Worm (Caenorhabditis elegans): Measurements from ENCODE around the gene C27A7.5.

Gene C27A7.5

DNA sequence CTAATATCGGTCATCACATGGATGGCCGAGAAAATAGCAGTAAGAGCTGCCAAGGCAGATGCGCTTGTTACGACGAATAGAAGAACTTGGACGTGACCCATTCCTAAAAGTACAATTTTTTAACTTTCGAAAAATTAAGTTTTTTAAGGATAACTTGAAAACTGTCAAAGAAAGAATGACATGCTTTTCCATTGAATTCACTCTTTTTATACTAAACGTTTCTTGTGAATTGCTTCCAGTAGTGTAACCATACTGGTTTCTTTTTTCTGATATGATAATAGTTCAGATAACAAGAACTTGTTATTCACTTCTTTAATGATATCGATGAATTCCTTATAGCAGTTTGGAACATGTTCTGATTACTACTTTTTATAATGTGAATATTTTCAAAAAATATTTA is 5.5 kb upstream of the C27A7.5 start, which contains the start of gene col-37:
Gene col-37, minus strand, starts transcription at position 101 of the 400 bp plus-strand sequence.
- no peak for TF ChIP-seq eyg-1 (tag; optimal IDR thresholded peaks at IDR 0.05)
- TF ChIP-seq K02D7.2 (tag; optimal IDR thresholded peaks at IDR 0.05), result no peak
- TF ChIP-seq ceh-24 (tag; optimal IDR thresholded peaks at IDR 0.05), result no peak
- no peak for TF ChIP-seq fkh-6 (tag; optimal IDR thresholded peaks at IDR 0.05)
- no peak for TF ChIP-seq pag-3 (tag; optimal IDR thresholded peaks at IDR 0.05; ENCODE audit: borderline replicate concordance)
- TF ChIP-seq ceh-30 (tag; optimal IDR thresholded peaks at IDR 0.05), result no peak
- TF ChIP-seq ttx-3 (tag; optimal IDR thresholded peaks at IDR 0.05), result no peak
- TF ChIP-seq dve-1 (tag; optimal IDR thresholded peaks at IDR 0.05), result no peak
- TF ChIP-seq unc-55 (GFP tag; optimal IDR thresholded peaks at IDR 0.05), result no peak

DNA sequence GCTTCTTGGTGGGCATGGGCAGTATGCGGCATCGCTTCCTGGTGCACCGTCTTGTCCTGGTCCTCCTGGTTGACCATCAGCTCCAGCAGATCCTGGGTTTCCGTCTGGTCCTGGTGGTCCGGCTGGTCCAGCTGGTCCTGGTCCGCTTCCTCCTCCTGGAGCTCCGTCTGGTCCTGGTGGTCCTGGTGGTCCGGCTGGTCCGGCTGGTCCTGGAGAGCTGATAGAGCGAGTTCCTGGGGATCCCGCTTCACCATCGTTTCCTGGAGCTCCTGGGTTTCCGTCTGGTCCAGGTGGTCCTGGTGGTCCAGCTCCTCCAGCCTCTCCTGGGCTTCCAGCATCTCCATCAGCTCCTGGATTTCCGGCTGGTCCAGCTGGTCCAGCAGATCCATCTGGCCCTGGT is 4.9 kb upstream of the C27A7.5 start:
- TF ChIP-seq ceh-22 (tag; optimal IDR thresholded peaks at IDR 0.05), result no peak
- TF ChIP-seq unc-55 (GFP tag; optimal IDR thresholded peaks at IDR 0.05), result no peak
- peak; percentile 18 for TF ChIP-seq elt-4 (tag; optimal IDR thresholded peaks at IDR 0.05)
- TF ChIP-seq ceh-31 (tag; optimal IDR thresholded peaks at IDR 0.05), result no peak
- peak; percentile 9 for TF ChIP-seq dmd-4 (tag; optimal IDR thresholded peaks at IDR 0.05; ENCODE audit: borderline replicate concordance)
- TF ChIP-seq C08G9.2 (tag; optimal IDR thresholded peaks at IDR 0.05), result peak; percentile 32
- peak; percentile 33 for TF ChIP-seq mec-3 (tag; optimal IDR thresholded peaks at IDR 0.05; ENCODE audit: borderline replicate concordance)
- TF ChIP-seq ceh-48 (tag; optimal IDR thresholded peaks at IDR 0.05), result no peak
- no peak for TF ChIP-seq elt-2 (tag; optimal IDR thresholded peaks at IDR 0.05)
- TF ChIP-seq hlh-30 (tag; optimal IDR thresholded peaks at IDR 0.05; ENCODE audit: insufficient read depth), result no peak
- no peak for TF ChIP-seq fkh-10 (GFP tag; optimal IDR thresholded peaks at IDR 0.05)
- no peak for TF ChIP-seq hlh-6 (tag; optimal IDR thresholded peaks at IDR 0.05)
- TF ChIP-seq pros-1 (tag; optimal IDR thresholded peaks at IDR 0.05), result no peak
- TF ChIP-seq madf-2 (tag; optimal IDR thresholded peaks at IDR 0.05), result no peak
- TF ChIP-seq lin-11 (tag; optimal IDR thresholded peaks at IDR 0.05), result no peak
- no peak for TF ChIP-seq ceh-6 (GFP tag; optimal IDR thresholded peaks at IDR 0.05)
- no peak for TF ChIP-seq pha-2 (tag; optimal IDR thresholded peaks at IDR 0.05)

DNA sequence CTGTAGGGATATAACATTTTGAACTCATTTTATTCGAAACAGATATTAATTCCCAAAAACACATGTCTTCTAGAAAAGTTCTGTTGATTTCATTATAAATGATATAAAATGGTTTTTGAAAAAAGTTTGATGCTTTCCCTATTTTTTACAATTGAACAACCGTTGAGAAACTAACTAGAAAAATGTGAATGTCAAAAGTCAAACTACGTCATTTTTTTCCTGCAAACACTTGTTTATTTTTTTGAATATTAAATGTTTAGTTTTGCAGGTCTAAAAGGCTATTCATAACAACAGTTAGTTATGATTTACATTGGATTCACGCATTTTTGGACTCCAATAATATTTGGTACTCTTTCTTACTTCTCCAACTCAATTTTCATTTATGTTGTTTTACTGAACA is 786 bp upstream of the C27A7.5 start, which contains the start of gene srj-4:
Gene srj-4, plus strand, starts transcription at position 301 of the 400 bp plus-strand sequence.
- TF ChIP-seq unc-42 (tag; optimal IDR thresholded peaks at IDR 0.05) (no peak), unc-55 (GFP tag; optimal IDR thresholded peaks at IDR 0.05) (no peak), syd-9 (tag; optimal IDR thresholded peaks at IDR 0.05) (no peak), elt-4 (tag; optimal IDR thresholded peaks at IDR 0.05) (no peak), ets-4 (tag; optimal IDR thresholded peaks at IDR 0.05) (no peak), ceh-19 (GFP tag; optimal IDR thresholded peaks at IDR 0.05) (no peak), dve-1 (tag; optimal IDR thresholded peaks at IDR 0.05) (no peak), lim-6 (tag; optimal IDR thresholded peaks at IDR 0.05) (no peak), ceh-34 (tag; optimal IDR thresholded peaks at IDR 0.05) (no peak), mec-3 (tag; optimal IDR thresholded peaks at IDR 0.05; ENCODE audit: borderline replicate concordance) (no peak), sdc-2 (tag; optimal IDR thresholded peaks at IDR 0.05) (no peak), eyg-1 (tag; optimal IDR thresholded peaks at IDR 0.05) (no peak), nhr-232 (tag; optimal IDR thresholded peaks at IDR 0.05) (no peak), tbx-2 (tag; optimal IDR thresholded peaks at IDR 0.05) (no peak), zip-5 (tag; optimal IDR thresholded peaks at IDR 0.05) (no peak), pha-4 (tag; optimal IDR thresholded peaks at IDR 0.05) (no peak), K02D7.2 (tag; optimal IDR thresholded peaks at IDR 0.05) (no peak), ceh-9 (tag; optimal IDR thresholded peaks at IDR 0.05) (no peak), Y22D7AL.16 (tag; optimal IDR thresholded peaks at IDR 0.05) (no peak), unc-3 (GFP tag; conservative IDR thresholded peaks at IDR 0.05) (no peak), unc-3 (tag; optimal IDR thresholded peaks at IDR 0.05) (no peak)
